Fruit fly (Drosophila melanogaster) whole organism, embryonic: Measurements from ENCODE around the gene Smvt.

ENCODE experiments used
- Abd-B ChIP-seq: fragments of 200-800 bp; sonication (Bioruptor generic); optimal IDR thresholded peaks from 2 replicates; lab custom pipeline; 2018; ENCODE audit warnings: missing biosample characterization, mild to moderate bottlenecking, missing genetic modification characterization, moderate library complexity
- Atf3 ChIP-seq: fragments of 200-800 bp; sonication (Bioruptor generic); optimal IDR thresholded peaks from 3 replicates; lab custom pipeline; 2016; ENCODE audit warnings: missing biosample characterization, missing genetic modification characterization
- CG1024 ChIP-seq: fragments of 200-800 bp; sonication (Bioruptor generic); IDR thresholded peaks from 2 replicates; pipeline ENCODE4 v1.3.6; 2022; ENCODE audit warnings: missing biosample characterization, missing genetic modification characterization
- CG10431 ChIP-seq: fragments of 200-800 bp; sonication (Bioruptor generic); optimal IDR thresholded peaks from 3 replicates; lab custom pipeline; 2018; ENCODE audit warnings: missing biosample characterization, mild to moderate bottlenecking, missing genetic modification characterization
- CG16863 ChIP-seq: fragments of 200-800 bp; sonication (Bioruptor generic); optimal IDR thresholded peaks from 3 replicates; lab custom pipeline; 2016; ENCODE audit warnings: missing biosample characterization, missing genetic modification characterization
- CG17328 ChIP-seq: fragments of 200-800 bp; sonication (Bioruptor generic); IDR thresholded peaks from 2 replicates; pipeline ENCODE4 v1.3.6; 2022; ENCODE audit warnings: missing biosample characterization, missing genetic modification characterization
- CG17361 ChIP-seq: fragments of 200-800 bp; sonication (Bioruptor generic); IDR thresholded peaks from 3 replicates; pipeline ENCODE4 v1.3.6; 2022; ENCODE audit warnings: missing biosample characterization, missing genetic modification characterization
- CG2116 ChIP-seq: fragments of 200-800 bp; sonication (Bioruptor generic); optimal IDR thresholded peaks from 3 replicates; lab custom pipeline; 2018; ENCODE audit warnings: missing biosample characterization, mild to moderate bottlenecking, missing genetic modification characterization
- CG2678 ChIP-seq: fragments of 200-800 bp; sonication (Bioruptor generic); optimal IDR thresholded peaks from 3 replicates; lab custom pipeline; 2019; ENCODE audit warnings: missing biosample characterization, mild to moderate bottlenecking, missing genetic modification characterization, moderate library complexity
- CG31441 ChIP-seq: fragments of 200-800 bp; sonication (Bioruptor generic); IDR thresholded peaks from 2 replicates; pipeline ENCODE4 v1.3.6; 2022; ENCODE audit warnings: missing biosample characterization, missing genetic modification characterization
- CG34422 ChIP-seq: fragments of 200-800 bp; sonication (Bioruptor generic); IDR thresholded peaks from 3 replicates; pipeline ENCODE4 v1.3.6; 2022; ENCODE audit warnings: missing biosample characterization, missing genetic modification characterization
- CG4282 ChIP-seq: fragments of 200-800 bp; sonication (Bioruptor generic); optimal IDR thresholded peaks from 2 replicates; lab custom pipeline; 2016; ENCODE audit warnings: missing biosample characterization, missing genetic modification characterization
- CG6791 ChIP-seq: fragments of 200-800 bp; sonication (Bioruptor generic); IDR thresholded peaks from 3 replicates; pipeline ENCODE4 v1.3.6; 2022; ENCODE audit warnings: missing biosample characterization, missing genetic modification characterization; ENCODE audit not compliant: partially characterized antibody
- CG6813 ChIP-seq: fragments of 200-800 bp; sonication (Bioruptor generic); optimal IDR thresholded peaks from 2 replicates; lab custom pipeline; 2017; ENCODE audit warnings: missing biosample characterization, missing genetic modification characterization, mild to moderate bottlenecking, moderate library complexity, missing genetic modification reagents
- CG9817 ChIP-seq: fragments of 200-800 bp; sonication (Bioruptor generic); optimal IDR thresholded peaks from 2 replicates; lab custom pipeline; 2018; ENCODE audit warnings: missing biosample characterization, mild to moderate bottlenecking, missing genetic modification characterization, moderate library complexity
- CHES-1-like ChIP-seq: fragments of 200-800 bp; sonication (Bioruptor generic); optimal IDR thresholded peaks from 2 replicates; lab custom pipeline; 2016; ENCODE audit warnings: missing biosample characterization, missing genetic modification characterization
- D19B ChIP-seq: fragments of 200-800 bp; sonication (Bioruptor generic); optimal IDR thresholded peaks from 2 replicates; lab custom pipeline; 2017; ENCODE audit warnings: missing biosample characterization, mild to moderate bottlenecking, missing genetic modification characterization
- E2f1 ChIP-seq: fragments of 200-800 bp; sonication (Bioruptor generic); IDR thresholded peaks from 2 replicates; pipeline ENCODE4 v1.3.6; 2022; ENCODE audit warnings: missing biosample characterization, missing genetic modification characterization
- Hr39 ChIP-seq: fragments of >200 bp; optimal IDR thresholded peaks from 2 replicates; lab custom pipeline; 2017
- Mad ChIP-seq: fragments of 200-800 bp; sonication (Bioruptor generic); optimal IDR thresholded peaks from 2 replicates; lab custom pipeline; 2016; ENCODE audit warnings: missing biosample characterization, missing genetic modification characterization
- Ptx1 ChIP-seq: fragments of 200-800 bp; sonication (Bioruptor generic); IDR thresholded peaks from 2 replicates; pipeline ENCODE4 v1.3.6; 2022; ENCODE audit warnings: missing biosample characterization, missing genetic modification characterization
- Sry-δ ChIP-seq: fragments of 200-800 bp; sonication (Bioruptor generic); optimal IDR thresholded peaks from 2 replicates; lab custom pipeline; 2016; ENCODE audit warnings: missing biosample characterization, missing genetic modification characterization
- Xbp1 ChIP-seq: fragments of 200-800 bp; sonication (Bioruptor generic); optimal IDR thresholded peaks from 3 replicates; lab custom pipeline; 2016; ENCODE audit warnings: missing biosample characterization, mild to moderate bottlenecking, missing genetic modification characterization
- bsh ChIP-seq, 2 experiments: fragments of 200-800 bp; sonication (Bioruptor generic); optimal IDR thresholded peaks; 2 replicates each; lab custom pipeline; 2017 to 2018; ENCODE audit warnings: mild to moderate bottlenecking in 2 of 2, missing biosample characterization in 2 of 2, missing genetic modification characterization in 2 of 2, moderate library complexity in 1 of 2
- croc ChIP-seq: fragments of 200-800 bp; sonication (Bioruptor generic); conservative IDR thresholded peaks from 3 replicates; pipeline ENCODE4 v1.3.6; 2022; ENCODE audit warnings: missing biosample characterization, missing genetic modification characterization
- cwo ChIP-seq: fragments of 200-800 bp; sonication (Bioruptor generic); optimal IDR thresholded peaks from 3 replicates; lab custom pipeline; 2017; ENCODE audit warnings: missing biosample characterization, missing genetic modification characterization, mild to moderate bottlenecking, moderate library complexity, missing genetic modification reagents
- eve ChIP-seq, 2 experiments: fragments of >200 bp; optimal IDR thresholded peaks; 2 replicates each; lab custom pipeline; 2017; ENCODE audit warnings: missing biosample characterization in 2 of 2, missing genetic modification characterization in 2 of 2
- ewg ChIP-seq: fragments of 200-800 bp; sonication (Bioruptor generic); optimal IDR thresholded peaks from 3 replicates; lab custom pipeline; 2017; ENCODE audit warnings: mild to moderate bottlenecking, missing biosample characterization, missing genetic modification reagents, missing genetic modification characterization
- fu2 ChIP-seq: fragments of 200-800 bp; sonication (Bioruptor generic); optimal IDR thresholded peaks from 2 replicates; lab custom pipeline; 2016; ENCODE audit warnings: missing biosample characterization, missing genetic modification characterization
- gem ChIP-seq: fragments of 200-800 bp; sonication (Bioruptor generic); optimal IDR thresholded peaks from 2 replicates; lab custom pipeline; 2019; ENCODE audit warnings: missing biosample characterization, mild to moderate bottlenecking, missing genetic modification characterization, moderate library complexity
- grau ChIP-seq: fragments of 200-800 bp; optimal IDR thresholded peaks from 3 replicates; lab custom pipeline; 2019; ENCODE audit warnings: missing biosample characterization, mild to moderate bottlenecking, missing genetic modification characterization, moderate library complexity
- ken ChIP-seq: fragments of 200-800 bp; sonication (Bioruptor generic); IDR thresholded peaks from 3 replicates; pipeline ENCODE4 v1.3.6; 2022; ENCODE audit warnings: missing biosample characterization, missing genetic modification characterization
- lmd ChIP-seq: fragments of 200-800 bp; sonication (Bioruptor generic); IDR thresholded peaks from 2 replicates; pipeline ENCODE4 v1.3.6; 2022; ENCODE audit warnings: missing biosample characterization, missing genetic modification characterization
- nmo ChIP-seq: fragments of 200-800 bp; sonication (Bioruptor generic); optimal IDR thresholded peaks from 2 replicates; lab custom pipeline; 2018; ENCODE audit warnings: missing biosample characterization, mild to moderate bottlenecking, missing genetic modification characterization, moderate library complexity
- org-1 ChIP-seq: fragments of 200-800 bp; sonication (Bioruptor generic); optimal IDR thresholded peaks from 2 replicates; lab custom pipeline; 2017; ENCODE audit warnings: missing biosample characterization, missing genetic modification characterization
- psq ChIP-seq: fragments of 200-800 bp; sonication (Bioruptor generic); optimal IDR thresholded peaks from 2 replicates; lab custom pipeline; 2017; ENCODE audit warnings: missing biosample characterization, missing genetic modification characterization
- salm ChIP-seq: fragments of 200-800 bp; sonication (Bioruptor generic); optimal IDR thresholded peaks from 2 replicates; lab custom pipeline; 2018; ENCODE audit warnings: missing biosample characterization, mild to moderate bottlenecking, missing genetic modification characterization
- scrt ChIP-seq: fragments of 200-800 bp; sonication (Bioruptor generic); optimal IDR thresholded peaks from 2 replicates; lab custom pipeline; 2018; ENCODE audit warnings: missing biosample characterization, mild to moderate bottlenecking, missing genetic modification characterization, moderate library complexity
- slou ChIP-seq: fragments of 200-800 bp; sonication (Bioruptor generic); optimal IDR thresholded peaks from 3 replicates; lab custom pipeline; 2016; ENCODE audit warnings: missing biosample characterization, missing genetic modification characterization
- vfl ChIP-seq: fragments of 200-800 bp; sonication (Bioruptor generic); optimal IDR thresholded peaks from 2 replicates; lab custom pipeline; 2016; ENCODE audit warnings: missing biosample characterization, missing genetic modification characterization
- zf30C ChIP-seq: fragments of 200-800 bp; sonication (Bioruptor generic); optimal IDR thresholded peaks from 3 replicates; lab custom pipeline; 2018; ENCODE audit warnings: missing biosample characterization, mild to moderate bottlenecking, missing genetic modification characterization

Gene Smvt

dm6 chr3R:31709769-31710168 lies 51.6 kb downstream of the Smvt start (continued):
- peak; percentile 39; the same call in 1 of the 2 replicates for TF ChIP-seq lmd (GFP tag; lab: Robert Waterston, UW)
- no peak for TF ChIP-seq nmo (GFP tag; lab: Kevin White, UChicago)
- peak; percentile 7 for TF ChIP-seq Atf3
- TF ChIP-seq CG1024 (GFP tag; lab: Robert Waterston, UW): no peak
- TF ChIP-seq Hr39 (lab: Kevin White, UChicago): no peak
- no peak for TF ChIP-seq Xbp1
- no peak for TF ChIP-seq CG4282 (GFP tag; lab: Kevin White, UChicago)
- TF ChIP-seq CG34422: no peak
- TF ChIP-seq psq (GFP tag; lab: Kevin White, UChicago): no peak
- 0 out of 2 replicates have a peak, but pooled peaks have one; percentile 27 for TF ChIP-seq CG31441
- no peak for TF ChIP-seq org-1 (GFP tag; lab: Kevin White, UChicago)
- no peak for TF ChIP-seq vfl (GFP tag; lab: Kevin White, UChicago)
- TF ChIP-seq scrt: no peak
- no peak for TF ChIP-seq CG6791 (GFP tag; lab: Robert Waterston, UW)
- no peak for TF ChIP-seq grau (tag; lab: Kevin White, UChicago)
- no peak for TF ChIP-seq zf30C (GFP tag; lab: Kevin White, UChicago)
- peak; percentile 21 for TF ChIP-seq CG2678
- no peak for TF ChIP-seq CG2116 (GFP tag; lab: Kevin White, UChicago)
- TF ChIP-seq gem (tag; lab: Kevin White, UChicago): peak; percentile 10
- TF ChIP-seq salm: no peak
- no peak for TF ChIP-seq CHES-1-like (GFP tag; lab: Kevin White, UChicago)
- no peak for TF ChIP-seq CG6813 (GFP tag; lab: Kevin White, UChicago)
- no peak for TF ChIP-seq cwo (GFP tag; lab: Kevin White, UChicago)
- TF ChIP-seq CG16863: no peak
- no peak for TF ChIP-seq slou (GFP tag; lab: Kevin White, UChicago)
- no peak for TF ChIP-seq fu2 (GFP tag; lab: Kevin White, UChicago)
- TF ChIP-seq D19B: peak; percentile 47
- TF ChIP-seq Sry-δ (GFP tag; lab: Kevin White, UChicago): no peak
- no peak for TF ChIP-seq eve (GFP tag; optimal IDR thresholded peaks at IDR 0.05; lab: Kevin White, UChicago)
- no peak for TF ChIP-seq CG10431 (GFP tag; lab: Kevin White, UChicago)
- no peak for TF ChIP-seq ken (GFP tag; lab: Robert Waterston, UW)
- no peak for TF ChIP-seq CG9817 (tag; lab: Kevin White, UChicago)
- no peak for TF ChIP-seq E2f1 (GFP tag; lab: Robert Waterston, UW)
- TF ChIP-seq ewg (GFP tag; lab: Kevin White, UChicago): no peak
- TF ChIP-seq Mad: no peak
- 0 out of 2 replicates have a peak, but pooled peaks have one; percentile 11 for TF ChIP-seq Ptx1 (GFP tag; lab: Robert Waterston, UW)
- no peak for TF ChIP-seq Abd-B
- peak in 1 of 2 experiments; percentile 24 for TF ChIP-seq bsh (GFP tag; optimal IDR thresholded peaks at IDR 0.05; lab: Kevin White, UChicago)
- TF ChIP-seq CG17361 (GFP tag; lab: Robert Waterston, UW): 0 out of 3 replicates have a peak, but pooled peaks have one; percentile 24
- no peak for TF ChIP-seq croc (GFP tag; lab: Robert Waterston, UW)
- TF ChIP-seq CG17328 (GFP tag; lab: Robert Waterston, UW): no peak
- TF ChIP-seq, all 482 proteins: peak for 24
